Worm (Caenorhabditis elegans): ENCODE results near the gene C18D11.6.

ce11 chrIII:11830522-11831489, 20.4 kb downstream of the C18D11.6 start:
- TF ChIP-seq fkh-10 (GFP tag; optimal IDR thresholded peaks at IDR 0.05): no peak
- TF ChIP-seq elt-4 (tag; optimal IDR thresholded peaks at IDR 0.05): no peak
- no peak for TF ChIP-seq nfya-1 (tag; optimal IDR thresholded peaks at IDR 0.05)
- TF ChIP-seq ama-1 (optimal IDR thresholded peaks at IDR 0.05): no peak
- no peak for TF ChIP-seq nhr-232 (tag; optimal IDR thresholded peaks at IDR 0.05)
- TF ChIP-seq lin-11 (tag; optimal IDR thresholded peaks at IDR 0.05): no peak
- TF ChIP-seq sox-4 (tag; optimal IDR thresholded peaks at IDR 0.05): no peak
- no peak for TF ChIP-seq elt-2 (tag; optimal IDR thresholded peaks at IDR 0.05)
- TF ChIP-seq dmd-4 (tag; optimal IDR thresholded peaks at IDR 0.05; ENCODE audit: borderline replicate concordance): no peak
- no peak for TF ChIP-seq ets-4 (tag; optimal IDR thresholded peaks at IDR 0.05)
- TF ChIP-seq ceh-22 (tag; optimal IDR thresholded peaks at IDR 0.05): no peak
- no peak for TF ChIP-seq pros-1 (tag; optimal IDR thresholded peaks at IDR 0.05)
- no peak for TF ChIP-seq ref-2 (tag; optimal IDR thresholded peaks at IDR 0.05)
- no peak for TF ChIP-seq tbx-2 (tag; optimal IDR thresholded peaks at IDR 0.05)

Measured in whole organism, late embryonic.